Worm (Caenorhabditis elegans) whole organism, midembryonic: ENCODE measurements around the gene C08F11.13.
"Not testable (repeated sequence)": the region's sequence is repeated elsewhere in the genome, so short reads cannot be mapped to it uniquely, and the experiment has no call there.

Experiments
- T22C8.4 ChIP-seq: fragments of 200-800 bp; sonication (Bioruptor generic); IDR thresholded peaks from 2 replicates; pipeline ENCODE4 v1.3.6; 2022; ENCODE audit warnings: missing genetic modification characterization, missing compliant biosample characterization
- cog-1 ChIP-seq: sonication (generic microtip); optimal IDR thresholded peaks from 2 replicates; lab custom pipeline; 2016; ENCODE audit warnings: missing genetic modification characterization, missing compliant biosample characterization
- flt-1 ChIP-seq: fragments of 200-800 bp; sonication (Bioruptor generic); IDR thresholded peaks from 2 replicates; pipeline ENCODE4 v1.3.6; 2022; ENCODE audit warnings: missing genetic modification characterization, missing compliant biosample characterization
- klf-2 ChIP-seq: fragments of 200-800 bp; sonication (Bioruptor generic); conservative IDR thresholded peaks from 2 replicates; pipeline ENCODE4 v1.3.6; 2022; ENCODE audit warnings: missing genetic modification reagents, missing genetic modification characterization, missing compliant biosample characterization
- med-1 ChIP-seq: sonication (generic microtip); optimal IDR thresholded peaks from 2 replicates; lab custom pipeline; 2017; ENCODE audit warnings: missing genetic modification characterization, mild to moderate bottlenecking, missing compliant biosample characterization, antibody characterized with exemption, missing genetic modification reagents; ENCODE audit not compliant: insufficient read depth
- ref-1 ChIP-seq: fragments of 200-800 bp; sonication (Bioruptor generic); conservative IDR thresholded peaks from 2 replicates; pipeline ENCODE4 v1.3.6; 2022; ENCODE audit warnings: missing genetic modification reagents, missing genetic modification characterization, missing compliant biosample characterization
- tab-1 ChIP-seq: fragments of 200-800 bp; sonication (Bioruptor generic); IDR thresholded peaks from 2 replicates; pipeline ENCODE4 v1.3.6; 2022; ENCODE audit warnings: missing genetic modification characterization, missing compliant biosample characterization
- ztf-23 ChIP-seq: fragments of 200-800 bp; sonication (Bioruptor generic); IDR thresholded peaks from 2 replicates; pipeline ENCODE4 v1.3.6; 2022; ENCODE audit warnings: missing genetic modification reagents, missing genetic modification characterization, missing compliant biosample characterization
- ztf-29 ChIP-seq: fragments of 200-800 bp; sonication (Bioruptor generic); IDR thresholded peaks from 2 replicates; pipeline ENCODE4 v1.3.6; 2022; ENCODE audit warnings: missing genetic modification reagents, missing genetic modification characterization, missing compliant biosample characterization

The C08F11.13 gene

ce11 chrIV:13633165-13633564, 23.5 kb upstream of the C08F11.13 start, which contains the start of gene fbxa-98:
Gene fbxa-98, plus strand, starts transcription at chrIV:13633407.
- TF ChIP-seq flt-1 (no peak), ztf-23 (GFP tag; lab: Robert Waterston, UW) (no peak), cog-1 (tag; lab: Kevin White, UChicago) (no peak), klf-2 (GFP tag; lab: Robert Waterston, UW) (no peak), tab-1 (GFP tag; lab: Robert Waterston, UW) (no peak), ztf-29 (no peak), med-1 (GFP tag; lab: Kevin White, UChicago) (no peak), T22C8.4 (GFP tag; lab: Robert Waterston, UW) (no peak), ref-1 (GFP tag; lab: Robert Waterston, UW) (no peak)

DNA sequence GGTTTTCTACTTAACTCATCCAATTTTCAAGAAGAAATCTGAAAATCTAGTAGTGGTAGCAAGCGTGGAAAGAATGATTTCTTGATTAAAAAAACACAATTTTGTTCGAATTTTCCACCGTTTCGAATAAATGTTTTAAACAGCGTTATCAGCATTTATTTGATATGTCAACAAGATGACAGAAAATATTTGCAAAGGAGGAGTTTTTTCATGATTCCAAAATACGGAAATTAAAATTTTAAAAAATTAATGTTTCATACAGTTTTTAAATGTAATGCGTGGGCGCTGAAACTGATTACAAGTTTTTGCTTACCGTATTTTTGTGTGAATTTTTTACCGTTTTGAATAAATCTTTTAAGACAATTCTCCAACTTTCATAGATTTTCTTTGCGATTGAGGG, 22.9 kb upstream of the C08F11.13 start:
- no peak for TF ChIP-seq klf-2 (GFP tag; lab: Robert Waterston, UW)
- no peak for TF ChIP-seq ztf-23 (GFP tag; lab: Robert Waterston, UW)
- no peak for TF ChIP-seq tab-1 (GFP tag; lab: Robert Waterston, UW)
- no peak for TF ChIP-seq ref-1 (GFP tag; lab: Robert Waterston, UW)
- TF ChIP-seq flt-1 = no peak
- TF ChIP-seq T22C8.4 (GFP tag; lab: Robert Waterston, UW) = no peak
- TF ChIP-seq ztf-29 = no peak
- TF ChIP-seq cog-1 (tag; lab: Kevin White, UChicago) = no peak
- TF ChIP-seq med-1 (GFP tag; lab: Kevin White, UChicago) = no peak

- TF ChIP-seq cog-1 (tag; lab: Kevin White, UChicago) (no peak), klf-2 (GFP tag; lab: Robert Waterston, UW) (no peak), tab-1 (GFP tag; lab: Robert Waterston, UW) (no peak), flt-1 (no peak), ztf-23 (GFP tag; lab: Robert Waterston, UW) (no peak)
Observed at ce11 chrIV:13626469-13626868, 16.8 kb upstream of the C08F11.13 start, which contains the start of gene sru-21. Gene sru-21, plus strand, starts transcription at chrIV:13626769.

- TF ChIP-seq flt-1 = no peak
- TF ChIP-seq ztf-23 (GFP tag; lab: Robert Waterston, UW) = no peak
- no peak for TF ChIP-seq med-1 (GFP tag; lab: Kevin White, UChicago)
- TF ChIP-seq ref-1 (GFP tag; lab: Robert Waterston, UW) = no peak
- TF ChIP-seq klf-2 (GFP tag; lab: Robert Waterston, UW) = no peak
- no peak for TF ChIP-seq T22C8.4 (GFP tag; lab: Robert Waterston, UW)
- TF ChIP-seq cog-1 (tag; lab: Kevin White, UChicago) = no peak
- no peak for TF ChIP-seq tab-1 (GFP tag; lab: Robert Waterston, UW)
- no peak for TF ChIP-seq ztf-29
Observed at ce11 chrIV:13623533-13623932, 13.8 kb upstream of the C08F11.13 start, which contains the start of gene C08F11.1. Gene C08F11.1, plus strand, starts transcription at chrIV:13623833.

ce11 chrIV:13619203-13619602, 9.5 kb upstream of the C08F11.13 start, which contains the start of gene C08F11.3:
Gene C08F11.3, plus strand, starts transcription at chrIV:13619503.
- TF ChIP-seq ztf-23 (GFP tag; lab: Robert Waterston, UW) (no peak), flt-1 (no peak), tab-1 (GFP tag; lab: Robert Waterston, UW) (no peak), T22C8.4 (GFP tag; lab: Robert Waterston, UW) (no peak), cog-1 (tag; lab: Kevin White, UChicago) (no peak), ref-1 (GFP tag; lab: Robert Waterston, UW) (no peak)

DNA sequence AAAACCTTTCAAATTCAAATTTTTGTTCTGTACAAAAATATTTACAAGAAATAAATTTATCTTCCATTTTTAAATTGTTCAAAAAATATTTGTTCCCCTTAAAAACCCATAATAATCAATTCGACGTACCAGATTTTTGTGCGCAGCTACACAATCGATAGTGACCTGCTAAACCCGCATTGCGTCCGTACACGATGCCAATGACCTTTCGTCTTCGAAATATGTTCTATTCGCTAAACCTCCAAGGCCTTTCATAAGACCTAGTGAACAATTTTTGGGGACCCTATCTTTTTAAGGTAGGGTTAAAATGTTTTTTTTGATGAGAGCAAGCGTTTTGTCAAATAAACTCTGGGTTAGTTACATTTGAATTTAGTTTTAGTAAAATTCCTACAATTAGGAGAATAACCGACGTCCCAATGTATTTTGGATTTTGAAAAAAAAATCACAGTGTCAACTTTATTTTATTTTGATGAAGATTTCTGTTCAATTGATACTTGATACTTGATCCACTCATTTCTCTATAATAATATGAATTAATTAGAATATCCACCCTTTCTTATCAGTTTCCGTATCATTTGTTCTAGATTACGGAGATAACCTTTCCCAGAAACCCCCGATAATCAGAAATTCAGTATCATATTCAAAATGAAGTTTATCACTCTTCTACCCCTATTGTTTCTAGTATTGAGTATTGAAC, 7.6 kb downstream of the C08F11.13 start, which contains the start of gene Y45F10B.59:
Y45F10B.59 (plus strand) TSS at position 647 of the 697 bp plus-strand sequence.
- TF ChIP-seq cog-1 (tag; lab: Kevin White, UChicago) (no peak), tab-1 (GFP tag; lab: Robert Waterston, UW) (no peak), ref-1 (GFP tag; lab: Robert Waterston, UW) (no peak), med-1 (GFP tag; lab: Kevin White, UChicago) (no peak), ztf-23 (GFP tag; lab: Robert Waterston, UW) (no peak), ztf-29 (no peak), flt-1 (no peak), klf-2 (GFP tag; lab: Robert Waterston, UW) (no peak), T22C8.4 (GFP tag; lab: Robert Waterston, UW) (no peak)

- TF ChIP-seq flt-1 (no peak), med-1 (GFP tag; lab: Kevin White, UChicago) (no peak), T22C8.4 (GFP tag; lab: Robert Waterston, UW) (no peak), ztf-29 (no peak), klf-2 (GFP tag; lab: Robert Waterston, UW) (no peak), tab-1 (GFP tag; lab: Robert Waterston, UW) (no peak), ztf-23 (GFP tag; lab: Robert Waterston, UW) (no peak), ref-1 (GFP tag; lab: Robert Waterston, UW) (no peak), cog-1 (tag; lab: Kevin White, UChicago) (no peak)
Observed at ce11 chrIV:13601428-13601827, 8.3 kb downstream of the C08F11.13 start.

- no peak for TF ChIP-seq ref-1 (GFP tag; lab: Robert Waterston, UW)
- no peak for TF ChIP-seq klf-2 (GFP tag; lab: Robert Waterston, UW)
- TF ChIP-seq T22C8.4 (GFP tag; lab: Robert Waterston, UW) = no peak
- TF ChIP-seq ztf-29 = no peak
- TF ChIP-seq tab-1 (GFP tag; lab: Robert Waterston, UW) = no peak
- TF ChIP-seq ztf-23 (GFP tag; lab: Robert Waterston, UW) = no peak
- TF ChIP-seq med-1 (GFP tag; lab: Kevin White, UChicago) = no peak
- TF ChIP-seq cog-1 (tag; lab: Kevin White, UChicago) = no peak
- no peak for TF ChIP-seq flt-1
Observed at ce11 chrIV:13600643-13601042, 9.0 kb downstream of the C08F11.13 start.

ce11 chrIV:13597813-13598212, 11.9 kb downstream of the C08F11.13 start, which contains the start of gene Y45F10B.9:
Gene Y45F10B.9, minus strand, starts transcription at chrIV:13597913.
- TF ChIP-seq cog-1 (tag; lab: Kevin White, UChicago); ztf-23 (GFP tag; lab: Robert Waterston, UW); T22C8.4 (GFP tag; lab: Robert Waterston, UW): not testable (repeated sequence)
